Worm (Caenorhabditis elegans): ENCODE results near the gene nhr-167.

ce11 chrX:11963659-11964058 is 18.2 kb downstream of the nhr-167 start:
- TF ChIP-seq alr-1 (tag; optimal IDR thresholded peaks at IDR 0.05) (no peak), ceh-82 (tag; optimal IDR thresholded peaks at IDR 0.05) (no peak), lin-39 (tag; optimal IDR thresholded peaks at IDR 0.05) (no peak), nhr-10 (tag; optimal IDR thresholded peaks at IDR 0.05) (no peak), unc-39 (tag; optimal IDR thresholded peaks at IDR 0.05) (no peak), elt-1 (tag; optimal IDR thresholded peaks at IDR 0.05) (peak; percentile 58), aly-2 (tag; optimal IDR thresholded peaks at IDR 0.05) (no peak), ztf-4 (tag; optimal IDR thresholded peaks at IDR 0.05) (no peak), unc-62 (GFP tag; optimal IDR thresholded peaks at IDR 0.05) (no peak), snpc-4 (tag; optimal IDR thresholded peaks at IDR 0.05) (no peak), skn-1 (tag; optimal IDR thresholded peaks at IDR 0.05) (no peak)
